Worm (Caenorhabditis elegans) whole organism, early embryonic: Measurements from ENCODE around the gene T05B11.4.

Experiments
- aly-1 ChIP-seq: sonication (generic microtip); optimal IDR thresholded peaks from 2 replicates; lab custom pipeline; 2016; ENCODE audit warnings: missing genetic modification characterization, missing compliant biosample characterization
- ama-1 ChIP-seq: fragments of 150-350 bp; optimal IDR thresholded peaks from 2 replicates; lab custom pipeline; 2014
- ets-7 ChIP-seq: sonication (generic microtip); optimal IDR thresholded peaks from 2 replicates; lab custom pipeline; 2016; ENCODE audit warnings: missing genotype, missing genetic modification characterization, missing compliant biosample characterization
- pes-1 ChIP-seq: fragments of 200-800 bp; sonication (Bioruptor generic); IDR thresholded peaks from 2 replicates; pipeline ENCODE4 v1.3.6; 2022; ENCODE audit warnings: missing genetic modification reagents, missing genetic modification characterization, missing compliant biosample characterization

ce11 chrV:7721945-7722344 lies 32.5 kb downstream of the T05B11.4 start, which contains the start of gene ZK105.14:
- TF ChIP-seq ets-7 (tag; lab: Kevin White, UChicago) (no peak), aly-1 (tag; lab: Kevin White, UChicago) (no peak), ama-1 (lab: Kevin White, UChicago) (no peak), pes-1 (no peak)
